Worm (Caenorhabditis elegans): ENCODE data around the gene eif-2Bgamma.

eif-2Bgamma gene

ce11 chrII:6928416-6928815 is 39.0 kb downstream of the eif-2Bgamma start, which contains the start of gene flcn-1:
Gene flcn-1 (plus strand): TSS chrII:6928763.
- TF ChIP-seq mml-1 (tag; optimal IDR thresholded peaks at IDR 0.05) (no peak), ceh-28 (tag; optimal IDR thresholded peaks at IDR 0.05) (no peak), fkh-10 (GFP tag; optimal IDR thresholded peaks at IDR 0.05) (no peak), hmg-11 (tag; optimal IDR thresholded peaks at IDR 0.05) (peak; percentile 64), nhr-77 (tag; optimal IDR thresholded peaks at IDR 0.05) (no peak), nhr-11 (tag; optimal IDR thresholded peaks at IDR 0.05) (no peak), nhr-237 (tag; optimal IDR thresholded peaks at IDR 0.05) (no peak), ztf-4 (tag; optimal IDR thresholded peaks at IDR 0.05) (no peak), ceh-16 (tag; optimal IDR thresholded peaks at IDR 0.05) (no peak), elt-1 (tag; optimal IDR thresholded peaks at IDR 0.05) (no peak), ceh-82 (tag; optimal IDR thresholded peaks at IDR 0.05) (no peak), egl-27 (tag; optimal IDR thresholded peaks at IDR 0.05) (no peak), daf-12 (tag; optimal IDR thresholded peaks at IDR 0.05) (no peak), nhr-12 (tag; optimal IDR thresholded peaks at IDR 0.05) (no peak), lin-15B (tag; optimal IDR thresholded peaks at IDR 0.05) (no peak), nhr-23 (tag; optimal IDR thresholded peaks at IDR 0.05) (no peak), lsy-12 (tag; optimal IDR thresholded peaks at IDR 0.05) (peak; percentile 3), nhr-76 (tag; optimal IDR thresholded peaks at IDR 0.05) (no peak), nfya-1 (tag; optimal IDR thresholded peaks at IDR 0.05; ENCODE audit: insufficient read depth) (peak; percentile 57), zag-1 (tag; optimal IDR thresholded peaks at IDR 0.05) (no peak), ztf-11 (tag; optimal IDR thresholded peaks at IDR 0.05) (no peak), tbx-2 (tag; optimal IDR thresholded peaks at IDR 0.05) (no peak), nhr-43 (tag; optimal IDR thresholded peaks at IDR 0.05; ENCODE audit: poor library complexity, severe bottlenecking) (no peak), skn-1 (tag; optimal IDR thresholded peaks at IDR 0.05) (no peak), pha-4 (tag; optimal IDR thresholded peaks at IDR 0.05) (peak; percentile 47), unc-39 (tag; optimal IDR thresholded peaks at IDR 0.05) (no peak), snpc-4 (tag; optimal IDR thresholded peaks at IDR 0.05) (peak; percentile 43), eor-1 (tag; optimal IDR thresholded peaks at IDR 0.05) (no peak), lin-39 (tag; optimal IDR thresholded peaks at IDR 0.05) (no peak), R02D3.7 (tag; optimal IDR thresholded peaks at IDR 0.05) (no peak), ZK546.5 (tag; optimal IDR thresholded peaks at IDR 0.05) (no peak), mdl-1 (tag; optimal IDR thresholded peaks at IDR 0.05) (no peak), sea-2 (GFP tag; optimal IDR thresholded peaks at IDR 0.05) (no peak), egl-5 (tag; optimal IDR thresholded peaks at IDR 0.05) (no peak), fkh-2 (tag; optimal IDR thresholded peaks at IDR 0.05) (no peak), nhr-67 (tag; optimal IDR thresholded peaks at IDR 0.05) (no peak), elt-3 (tag; optimal IDR thresholded peaks at IDR 0.05) (no peak), unc-62 (GFP tag; optimal IDR thresholded peaks at IDR 0.05) (no peak), jun-1 (tag; optimal IDR thresholded peaks at IDR 0.05) (no peak), elt-2 (tag; optimal IDR thresholded peaks at IDR 0.05) (peak; percentile 50), pqm-1 (tag; optimal IDR thresholded peaks at IDR 0.05) (peak; percentile 2), fos-1 (tag; optimal IDR thresholded peaks at IDR 0.05) (no peak), aly-2 (tag; optimal IDR thresholded peaks at IDR 0.05) (no peak), ceh-9 (tag; optimal IDR thresholded peaks at IDR 0.05) (no peak), nhr-25 (tag; optimal IDR thresholded peaks at IDR 0.05) (no peak), nhr-28 (tag; optimal IDR thresholded peaks at IDR 0.05) (no peak), ama-1 (optimal IDR thresholded peaks at IDR 0.05) (no peak)

DNA sequence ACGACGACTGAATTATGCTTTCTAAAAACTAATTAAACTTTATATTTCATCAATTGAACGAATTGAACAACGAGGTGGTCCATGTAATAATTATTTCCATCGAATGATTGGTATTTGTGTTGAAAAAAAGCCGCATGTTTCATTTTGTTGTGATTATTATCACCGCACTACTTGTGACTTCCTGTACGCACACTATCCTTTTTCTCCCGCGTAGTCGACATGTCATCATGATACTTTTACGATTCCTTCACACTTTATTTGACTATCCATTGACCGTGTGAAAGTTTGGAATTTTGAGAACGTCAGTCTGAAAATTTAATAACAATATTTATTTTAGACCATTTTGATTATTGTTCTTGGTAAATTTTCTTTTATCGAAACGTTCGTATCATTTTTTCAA is 39.8 kb downstream of the eif-2Bgamma start, which contains the start of gene F22D3.4:
Gene F22D3.4 (minus strand): TSS at position 1 of the 400 bp plus-strand sequence.
- no peak for TF ChIP-seq lin-39 (tag; optimal IDR thresholded peaks at IDR 0.05)
- TF ChIP-seq elt-2 (tag; optimal IDR thresholded peaks at IDR 0.05): peak; percentile 21
